Worm (Caenorhabditis elegans): ENCODE results near the gene cul-2.

Gene cul-2

DNA sequence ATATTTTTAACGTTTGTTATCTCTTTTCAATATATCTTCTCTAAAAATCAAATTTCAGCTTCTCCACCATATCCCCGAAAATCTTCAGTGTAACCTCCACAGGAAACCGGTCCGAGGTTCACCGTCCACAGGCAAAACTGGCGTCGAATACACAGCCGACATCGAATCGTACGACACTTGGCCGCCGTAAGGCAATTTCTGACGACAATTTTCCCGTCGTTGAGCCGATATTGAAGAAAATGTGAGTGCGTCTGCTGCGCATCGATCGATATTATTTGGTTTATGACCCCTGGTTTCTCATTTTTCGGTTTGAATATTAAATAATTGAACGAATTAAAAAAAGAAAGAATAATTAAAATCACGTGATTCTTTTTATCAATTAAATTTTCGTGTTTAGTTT is at the start of gene cul-2:
Gene cul-2 (plus strand): TSS at position 59 of the 400 bp plus-strand sequence.
- peak; percentile 35 for TF ChIP-seq pha-4 (tag; optimal IDR thresholded peaks at IDR 0.05)
- no peak for TF ChIP-seq egl-5 (tag; optimal IDR thresholded peaks at IDR 0.05)
- no peak for TF ChIP-seq mml-1 (tag; optimal IDR thresholded peaks at IDR 0.05)
- TF ChIP-seq lin-39 (tag; optimal IDR thresholded peaks at IDR 0.05), result peak; percentile 18
- TF ChIP-seq hmg-11 (tag; optimal IDR thresholded peaks at IDR 0.05), result peak; percentile 60
- peak; percentile 36 for TF ChIP-seq nfya-1 (tag; optimal IDR thresholded peaks at IDR 0.05; ENCODE audit: insufficient read depth)
- peak; percentile 10 for TF ChIP-seq ama-1 (optimal IDR thresholded peaks at IDR 0.05)
- peak; percentile 43 for TF ChIP-seq lin-15B (tag; optimal IDR thresholded peaks at IDR 0.05)
- TF ChIP-seq nhr-25 (tag; optimal IDR thresholded peaks at IDR 0.05), result peak; percentile 38

DNA sequence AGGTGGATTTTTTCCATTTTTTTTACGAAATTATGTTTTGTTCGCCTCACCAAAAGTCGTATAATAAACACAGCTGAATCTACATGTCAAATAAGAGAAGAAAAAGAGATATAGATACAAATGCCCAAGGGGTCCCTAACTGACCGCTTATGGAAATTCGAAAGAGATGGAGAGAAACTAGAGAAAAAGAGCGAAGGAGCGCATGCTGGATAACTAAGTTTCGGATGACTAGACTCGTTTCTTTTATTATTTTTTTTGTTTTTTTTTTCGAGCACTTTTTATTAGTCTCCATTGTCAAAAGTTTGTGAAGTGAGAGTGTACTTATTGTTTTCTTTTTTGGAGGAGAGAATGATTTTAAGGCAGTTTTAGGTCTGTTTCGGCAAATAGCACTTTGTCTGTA is 49.4 kb upstream of the cul-2 start:
- TF ChIP-seq ceh-82 (tag; optimal IDR thresholded peaks at IDR 0.05), result no peak
- TF ChIP-seq ceh-28 (tag; optimal IDR thresholded peaks at IDR 0.05), result no peak
- TF ChIP-seq fkh-10 (GFP tag; optimal IDR thresholded peaks at IDR 0.05), result peak; percentile 62
- TF ChIP-seq ceh-9 (tag; optimal IDR thresholded peaks at IDR 0.05), result no peak
- peak; percentile 44 for TF ChIP-seq nfya-1 (tag; optimal IDR thresholded peaks at IDR 0.05; ENCODE audit: insufficient read depth)

DNA sequence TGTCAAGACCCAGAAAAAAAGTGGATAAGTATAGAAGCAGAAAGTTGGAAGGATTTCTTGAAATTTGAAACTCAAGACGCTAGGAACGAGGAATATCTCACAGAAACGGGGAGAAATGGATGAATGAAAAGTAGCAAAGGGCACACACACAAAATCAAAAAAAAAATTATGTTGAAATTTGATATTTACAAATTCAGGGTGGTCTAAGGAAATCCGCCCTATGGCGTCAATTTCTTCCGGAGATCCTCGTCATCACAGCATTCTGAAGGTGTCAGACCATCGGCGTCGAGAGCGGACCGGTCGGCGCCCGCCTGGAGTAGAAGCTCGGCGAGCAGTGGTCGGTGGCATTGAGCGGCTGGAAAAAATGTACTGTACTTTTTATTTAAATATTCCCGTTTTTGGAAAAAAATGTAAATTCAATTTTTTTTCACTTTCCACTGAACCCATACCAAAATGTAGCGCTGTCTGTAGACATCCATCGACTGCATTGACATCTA is 47.0 kb upstream of the cul-2 start:
- TF ChIP-seq fos-1 (tag; optimal IDR thresholded peaks at IDR 0.05), result no peak
- no peak for TF ChIP-seq ceh-28 (tag; optimal IDR thresholded peaks at IDR 0.05)
- no peak for TF ChIP-seq ama-1 (optimal IDR thresholded peaks at IDR 0.05)
- TF ChIP-seq nhr-77 (tag; optimal IDR thresholded peaks at IDR 0.05), result no peak
- no peak for TF ChIP-seq nhr-25 (tag; optimal IDR thresholded peaks at IDR 0.05)
- TF ChIP-seq ZK546.5 (tag; optimal IDR thresholded peaks at IDR 0.05), result no peak

DNA sequence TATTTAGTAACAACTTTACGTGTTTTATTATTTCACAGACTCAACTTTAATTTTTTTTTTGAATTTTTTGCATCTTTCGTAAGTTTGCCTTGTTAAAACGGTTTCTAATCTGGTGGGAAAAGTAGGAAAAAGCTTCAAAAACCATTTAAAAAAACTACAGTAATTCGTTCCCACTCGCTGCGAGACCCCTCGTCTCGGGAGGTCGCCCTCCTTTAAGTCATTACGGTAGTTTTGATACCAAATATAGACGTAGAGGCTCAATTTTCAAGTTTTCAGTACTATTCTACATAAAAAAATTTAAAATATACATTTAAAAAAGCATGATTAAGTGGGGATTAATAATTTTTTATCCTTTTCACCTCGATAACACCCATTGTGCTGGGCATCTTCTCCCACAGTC is 46.2 kb upstream of the cul-2 start:
- TF ChIP-seq fos-1 (tag; optimal IDR thresholded peaks at IDR 0.05) (no peak), unc-62 (GFP tag; optimal IDR thresholded peaks at IDR 0.05) (no peak), ceh-82 (tag; optimal IDR thresholded peaks at IDR 0.05) (no peak), daf-12 (tag; optimal IDR thresholded peaks at IDR 0.05) (no peak), elt-1 (tag; optimal IDR thresholded peaks at IDR 0.05) (no peak), aly-2 (tag; optimal IDR thresholded peaks at IDR 0.05) (no peak), elt-2 (tag; optimal IDR thresholded peaks at IDR 0.05) (no peak), tbx-2 (tag; optimal IDR thresholded peaks at IDR 0.05) (no peak), ceh-16 (tag; optimal IDR thresholded peaks at IDR 0.05) (no peak), ceh-28 (tag; optimal IDR thresholded peaks at IDR 0.05) (no peak), snpc-4 (tag; optimal IDR thresholded peaks at IDR 0.05) (no peak), nhr-237 (tag; optimal IDR thresholded peaks at IDR 0.05) (no peak), zag-1 (tag; optimal IDR thresholded peaks at IDR 0.05) (no peak), fkh-10 (GFP tag; optimal IDR thresholded peaks at IDR 0.05) (no peak), nhr-23 (tag; optimal IDR thresholded peaks at IDR 0.05) (no peak), jun-1 (tag; optimal IDR thresholded peaks at IDR 0.05) (no peak), nhr-11 (tag; optimal IDR thresholded peaks at IDR 0.05) (no peak), unc-39 (tag; optimal IDR thresholded peaks at IDR 0.05) (no peak)

DNA sequence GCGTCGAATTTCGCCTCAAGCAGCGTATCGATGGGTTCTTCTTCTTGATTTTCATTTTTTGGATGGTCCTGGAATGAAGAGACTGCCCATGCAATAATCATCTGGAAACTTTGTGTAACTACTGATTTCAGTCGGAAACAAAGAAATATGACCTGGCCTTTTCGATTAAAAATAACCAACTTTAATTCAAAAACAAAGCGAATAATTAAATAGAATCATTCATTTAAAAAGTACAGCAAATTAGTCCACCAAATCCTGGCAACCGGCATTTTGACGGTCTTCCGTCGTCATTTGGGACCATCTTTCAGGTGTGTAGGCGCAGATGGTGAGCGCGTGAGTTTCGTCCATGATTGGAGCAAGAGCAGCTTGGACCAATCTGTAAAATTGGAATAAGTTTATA is 45.5 kb upstream of the cul-2 start, which contains the start of gene acbp-5:
Gene acbp-5 (minus strand): TSS at position 101 of the 400 bp plus-strand sequence.
- TF ChIP-seq R02D3.7 (tag; optimal IDR thresholded peaks at IDR 0.05), result no peak
- no peak for TF ChIP-seq elt-2 (tag; optimal IDR thresholded peaks at IDR 0.05)
- no peak for TF ChIP-seq ceh-16 (tag; optimal IDR thresholded peaks at IDR 0.05)
- TF ChIP-seq unc-62 (GFP tag; optimal IDR thresholded peaks at IDR 0.05), result no peak
- TF ChIP-seq nhr-23 (tag; optimal IDR thresholded peaks at IDR 0.05), result no peak
- TF ChIP-seq nhr-237 (tag; optimal IDR thresholded peaks at IDR 0.05), result no peak
- TF ChIP-seq ama-1 (optimal IDR thresholded peaks at IDR 0.05), result no peak
- TF ChIP-seq jun-1 (tag; optimal IDR thresholded peaks at IDR 0.05), result no peak
- TF ChIP-seq nhr-28 (tag; optimal IDR thresholded peaks at IDR 0.05), result no peak
- no peak for TF ChIP-seq fkh-2 (tag; optimal IDR thresholded peaks at IDR 0.05)
- no peak for TF ChIP-seq pqm-1 (tag; optimal IDR thresholded peaks at IDR 0.05)
- no peak for TF ChIP-seq pha-4 (tag; optimal IDR thresholded peaks at IDR 0.05)
- TF ChIP-seq lin-15B (tag; optimal IDR thresholded peaks at IDR 0.05), result no peak
- TF ChIP-seq mml-1 (tag; optimal IDR thresholded peaks at IDR 0.05), result no peak
- no peak for TF ChIP-seq eor-1 (tag; optimal IDR thresholded peaks at IDR 0.05)
- TF ChIP-seq ztf-4 (tag; optimal IDR thresholded peaks at IDR 0.05), result no peak
- no peak for TF ChIP-seq nhr-43 (tag; optimal IDR thresholded peaks at IDR 0.05; ENCODE audit: poor library complexity, severe bottlenecking)
- TF ChIP-seq elt-1 (tag; optimal IDR thresholded peaks at IDR 0.05), result no peak
- TF ChIP-seq ZK546.5 (tag; optimal IDR thresholded peaks at IDR 0.05), result no peak
